Worm (Caenorhabditis elegans): ENCODE results near the gene ndab-2.

ndab-2 gene

ce11 chrIII:7180613-7181012 lies at the start of gene ndab-2:
Gene ndab-2 (plus strand): TSS chrIII:7180752.
- TF ChIP-seq unc-62 (GFP tag; optimal IDR thresholded peaks at IDR 0.05) = no peak

- no peak for TF ChIP-seq unc-62 (GFP tag; optimal IDR thresholded peaks at IDR 0.05)
Observed at ce11 chrIII:7133559-7133958, 47.0 kb upstream of the ndab-2 start, which contains the start of the genes pot-1 and ggtb-1. Gene pot-1 (minus strand): TSS chrIII:7133678. Gene ggtb-1 (plus strand): TSS chrIII:7133766.

- TF ChIP-seq unc-62 (GFP tag; optimal IDR thresholded peaks at IDR 0.05) = no peak
Observed at ce11 chrIII:7136015-7136414, 44.5 kb upstream of the ndab-2 start, which contains the start of gene B0280.17. Gene B0280.17 (minus strand): TSS chrIII:7136115.

- TF ChIP-seq unc-62 (GFP tag; optimal IDR thresholded peaks at IDR 0.05) = no peak
Observed at ce11 chrIII:7138178-7138577, 42.4 kb upstream of the ndab-2 start, which contains the start of gene B0280.11. Gene B0280.11 (minus strand): TSS chrIII:7138278.

ce11 chrIII:7140228-7140710 lies 40.3 kb upstream of the ndab-2 start:
- no peak for TF ChIP-seq unc-62 (GFP tag; optimal IDR thresholded peaks at IDR 0.05)

ce11 chrIII:7141285-7141715 lies 39.3 kb upstream of the ndab-2 start:
- TF ChIP-seq unc-62 (GFP tag; optimal IDR thresholded peaks at IDR 0.05) = no peak

- TF ChIP-seq unc-62 (GFP tag; optimal IDR thresholded peaks at IDR 0.05) = no peak
Observed at ce11 chrIII:7142172-7142601, 38.4 kb upstream of the ndab-2 start.

- TF ChIP-seq unc-62 (GFP tag; optimal IDR thresholded peaks at IDR 0.05) = no peak
Observed at ce11 chrIII:7144749-7145148, 35.8 kb upstream of the ndab-2 start, which contains the start of gene glr-2. Gene glr-2 (minus strand): TSS chrIII:7144959.

- no peak for TF ChIP-seq unc-62 (GFP tag; optimal IDR thresholded peaks at IDR 0.05)
Observed at ce11 chrIII:7146341-7146740, 34.2 kb upstream of the ndab-2 start.

- no peak for TF ChIP-seq unc-62 (GFP tag; optimal IDR thresholded peaks at IDR 0.05)
Observed at ce11 chrIII:7148191-7148590, 32.4 kb upstream of the ndab-2 start.

ce11 chrIII:7150162-7150561 lies 30.4 kb upstream of the ndab-2 start:
- no peak for TF ChIP-seq unc-62 (GFP tag; optimal IDR thresholded peaks at IDR 0.05)

- no peak for TF ChIP-seq unc-62 (GFP tag; optimal IDR thresholded peaks at IDR 0.05)
Observed at ce11 chrIII:7152569-7152968, 28.0 kb upstream of the ndab-2 start.

ce11 chrIII:7153747-7154238 lies 26.8 kb upstream of the ndab-2 start, which contains the start of gene ogt-1:
Gene ogt-1 (minus strand): TSS chrIII:7153797.
- no peak for TF ChIP-seq unc-62 (GFP tag; optimal IDR thresholded peaks at IDR 0.05)

- no peak for TF ChIP-seq unc-62 (GFP tag; optimal IDR thresholded peaks at IDR 0.05)
Observed at ce11 chrIII:7154526-7154925, 26.0 kb upstream of the ndab-2 start.

- no peak for TF ChIP-seq unc-62 (GFP tag; optimal IDR thresholded peaks at IDR 0.05)
Observed at ce11 chrIII:7155631-7156030, 24.9 kb upstream of the ndab-2 start.

ce11 chrIII:7158709-7159108 lies 21.8 kb upstream of the ndab-2 start, which contains the start of gene nuo-4:
Gene nuo-4 (minus strand): TSS chrIII:7158809.
- TF ChIP-seq unc-62 (GFP tag; optimal IDR thresholded peaks at IDR 0.05) = no peak

- TF ChIP-seq unc-62 (GFP tag; optimal IDR thresholded peaks at IDR 0.05) = no peak
Observed at ce11 chrIII:7159246-7159645, 21.3 kb upstream of the ndab-2 start.

- TF ChIP-seq unc-62 (GFP tag; optimal IDR thresholded peaks at IDR 0.05) = no peak
Observed at ce11 chrIII:7161055-7161454, 19.5 kb upstream of the ndab-2 start, which contains the start of gene rnp-7. Gene rnp-7 (minus strand): TSS chrIII:7161155.
